Fruit fly (Drosophila melanogaster): ENCODE measurements around the gene CG42371.

The CG42371 gene

dm6 chr2L:2202853-2203717 lies 14.0 kb downstream of the CG42371 start (continued):
- TF ChIP-seq Bgb (GFP tag; IDR thresholded peaks at IDR 0.05; ENCODE audit: partially characterized antibody) (peak; percentile 66), crp (GFP tag; optimal IDR thresholded peaks at IDR 0.05) (no peak), btn (GFP tag; optimal IDR thresholded peaks at IDR 0.05) (peak; percentile 1), Dll (GFP tag; IDR thresholded peaks at IDR 0.05; ENCODE audit: partially characterized antibody) (peak; percentile 34; the same call in 2 of the 4 replicates), pan (optimal IDR thresholded peaks at IDR 0.05) (no peak), pan (GFP tag; optimal IDR thresholded peaks at IDR 0.05 in 1 of 2, IDR thresholded peaks at IDR 0.05 in 1 of 2) (peak in 1 of 2 experiments; percentile 21), CG17359 (tag; optimal IDR thresholded peaks at IDR 0.05) (no peak), jumu (GFP tag; optimal IDR thresholded peaks at IDR 0.05) (no peak), CG18764 (GFP tag; optimal IDR thresholded peaks at IDR 0.05) (no peak), sr (GFP tag; IDR thresholded peaks at IDR 0.05) (0 out of 3 replicates have a peak, but pooled peaks have one; percentile 25), Tbp (GFP tag; optimal IDR thresholded peaks at IDR 0.05) (no peak), CG18599 (GFP tag; optimal IDR thresholded peaks at IDR 0.05) (peak; percentile 13), NC2α (GFP tag; optimal IDR thresholded peaks at IDR 0.05) (no peak), ash1 (GFP tag; optimal IDR thresholded peaks at IDR 0.05) (no peak), luna (GFP tag; optimal IDR thresholded peaks at IDR 0.05) (no peak), wek (GFP tag; optimal IDR thresholded peaks at IDR 0.05) (no peak), CG3281 (GFP tag; optimal IDR thresholded peaks at IDR 0.05) (no peak), yki (optimal IDR thresholded peaks at IDR 0.05) (no peak), CG42726 (GFP tag; IDR thresholded peaks at IDR 0.05; ENCODE audit: partially characterized antibody) (no peak), disco-r (GFP tag; optimal IDR thresholded peaks at IDR 0.05) (no peak), CG3163 (GFP tag; optimal IDR thresholded peaks at IDR 0.05) (no peak), wor (GFP tag; IDR thresholded peaks at IDR 0.05) (no peak), ttk (GFP tag; IDR thresholded peaks at IDR 0.05) (0 out of 2 replicates have a peak, but pooled peaks have one; percentile 35), fru (optimal IDR thresholded peaks at IDR 0.05) (no peak), HLH3B (GFP tag; IDR thresholded peaks at IDR 0.05) (peak; percentile 11; the same call in 1 of the 2 replicates), HLH54F (GFP tag; optimal IDR thresholded peaks at IDR 0.05) (no peak), Fer1 (GFP tag; optimal IDR thresholded peaks at IDR 0.05) (no peak), CG33557 (GFP tag; optimal IDR thresholded peaks at IDR 0.05) (no peak), pzg (GFP tag; optimal IDR thresholded peaks at IDR 0.05) (no peak), CG2129 (GFP tag; IDR thresholded peaks at IDR 0.05; ENCODE audit: partially characterized antibody) (no peak), pho (GFP tag; optimal IDR thresholded peaks at IDR 0.05) (no peak), ssp (GFP tag; IDR thresholded peaks at IDR 0.05) (no peak), sim (GFP tag; IDR thresholded peaks at IDR 0.05) (0 out of 2 replicates have a peak, but pooled peaks have one; percentile 5), Elba2 (GFP tag; optimal IDR thresholded peaks at IDR 0.05) (no peak), CG4282 (GFP tag; optimal IDR thresholded peaks at IDR 0.05) (no peak), CG17385 (GFP tag; optimal IDR thresholded peaks at IDR 0.05) (no peak), schlank (tag; optimal IDR thresholded peaks at IDR 0.05) (no peak), CG15011 (GFP tag; optimal IDR thresholded peaks at IDR 0.05) (no peak), maf-S (GFP tag; optimal IDR thresholded peaks at IDR 0.05) (no peak), CG4328 (GFP tag; optimal IDR thresholded peaks at IDR 0.05) (no peak), CG2199 (GFP tag; IDR thresholded peaks at IDR 0.05) (peak; percentile 85; the same call in 2 of the 3 replicates), bbx (GFP tag; IDR thresholded peaks at IDR 0.05; ENCODE audit: partially characterized antibody) (peak; percentile 71), Dbx (GFP tag; IDR thresholded peaks at IDR 0.05) (no peak), Mes4 (GFP tag; optimal IDR thresholded peaks at IDR 0.05) (no peak), Nf-YB (GFP tag; optimal IDR thresholded peaks at IDR 0.05) (peak; percentile 26), fd96Cb (tag; optimal IDR thresholded peaks at IDR 0.05) (no peak), PHDP (tag; optimal IDR thresholded peaks at IDR 0.05) (no peak), hth (optimal IDR thresholded peaks at IDR 0.05) (no peak), fu2 (GFP tag; optimal IDR thresholded peaks at IDR 0.05) (no peak), Abd-B (GFP tag; optimal IDR thresholded peaks at IDR 0.05) (peak; percentile 21)

Data from whole organism, embryonic.